Worm (Caenorhabditis elegans) whole organism, L2 larva: ENCODE measurements around the gene F56D5.5.
A peak's percentile ranks its signal among the peaks of the same experiment; 100 is the strongest.

Experiments used
- C34F6.9 ChIP-seq: fragments of 150-350 bp; optimal IDR thresholded peaks from 2 replicates; lab custom pipeline; 2014; ENCODE audit warnings: missing biosample characterization, missing genetic modification characterization
- R02D3.7 ChIP-seq: fragments of 150-350 bp; optimal IDR thresholded peaks from 2 replicates; lab custom pipeline; 2014; ENCODE audit warnings: missing biosample characterization, missing genetic modification characterization
- Y55F3AM.14 ChIP-seq: fragments of 200-800 bp; sonication (Bioruptor generic); optimal IDR thresholded peaks from 2 replicates; lab custom pipeline; 2018; ENCODE audit warnings: mild to moderate bottlenecking, missing genetic modification characterization, missing compliant biosample characterization
- ZK546.5 ChIP-seq: sonication (generic microtip); optimal IDR thresholded peaks from 2 replicates; lab custom pipeline; 2017; ENCODE audit warnings: missing biosample characterization, missing genetic modification characterization
- ama-1 ChIP-seq: fragments of 150-350 bp; optimal IDR thresholded peaks from 2 replicates; lab custom pipeline; 2018; ENCODE audit warnings: inconsistent platforms
- blmp-1 ChIP-seq: sonication (generic microtip); optimal IDR thresholded peaks from 2 replicates; lab custom pipeline; 2017; ENCODE audit warnings: missing genetic modification characterization, mild to moderate bottlenecking, missing compliant biosample characterization, antibody characterized with exemption, moderate library complexity; ENCODE audit not compliant: insufficient read depth
- ceh-16 ChIP-seq: fragments of 150-350 bp; optimal IDR thresholded peaks from 2 replicates; lab custom pipeline; 2014; ENCODE audit warnings: missing biosample characterization, missing genetic modification characterization
- dmd-4 ChIP-seq: sonication (generic microtip); optimal IDR thresholded peaks from 2 replicates; lab custom pipeline; 2017; ENCODE audit warnings: missing biosample characterization, missing genetic modification characterization
- egl-27 ChIP-seq: sonication (generic microtip); optimal IDR thresholded peaks from 3 replicates; lab custom pipeline; 2017; ENCODE audit warnings: missing biosample characterization, missing genetic modification reagents, missing genetic modification characterization
- elt-1 ChIP-seq: fragments of 150-350 bp; optimal IDR thresholded peaks from 2 replicates; lab custom pipeline; 2014; ENCODE audit warnings: missing biosample characterization, missing genetic modification characterization
- elt-3 ChIP-seq: sonication (generic microtip); optimal IDR thresholded peaks from 2 replicates; lab custom pipeline; 2017; ENCODE audit warnings: missing biosample characterization, missing genetic modification characterization
- fos-1 ChIP-seq: fragments of 150-350 bp; optimal IDR thresholded peaks from 2 replicates; lab custom pipeline; 2014; ENCODE audit warnings: missing biosample characterization, missing genetic modification characterization
- gmeb-1 ChIP-seq: fragments of 150-350 bp; optimal IDR thresholded peaks from 2 replicates; lab custom pipeline; 2014; ENCODE audit warnings: missing biosample characterization, missing genetic modification characterization
- lin-13 ChIP-seq: fragments of 150-350 bp; optimal IDR thresholded peaks from 2 replicates; lab custom pipeline; 2014; ENCODE audit warnings: missing biosample characterization, missing genetic modification reagents, missing genetic modification characterization
- lin-39 ChIP-seq: fragments of 150-350 bp; optimal IDR thresholded peaks from 2 replicates; lab custom pipeline; 2014; ENCODE audit warnings: missing biosample characterization, missing genetic modification reagents, missing genetic modification characterization
- lsy-2 ChIP-seq, 2 experiments: fragments of 150-350 bp in 1 of 2; sonication (generic microtip) in 1 of 2; optimal IDR thresholded peaks; 2 replicates each; lab custom pipeline; 2014 to 2017; ENCODE audit warnings: missing biosample characterization in 2 of 2, missing genetic modification characterization in 2 of 2
- mab-5 ChIP-seq: fragments of 150-350 bp; optimal IDR thresholded peaks from 2 replicates; lab custom pipeline; 2014; ENCODE audit warnings: missing biosample characterization, missing genetic modification characterization
- mbf-1 ChIP-seq: sonication (generic microtip); optimal IDR thresholded peaks from 2 replicates; lab custom pipeline; 2017; ENCODE audit warnings: missing biosample characterization, missing genetic modification characterization
- nhr-10 ChIP-seq: sonication (generic microtip); optimal IDR thresholded peaks from 2 replicates; lab custom pipeline; 2017; ENCODE audit warnings: missing biosample characterization, missing genetic modification characterization
- nhr-11 ChIP-seq: fragments of 150-350 bp; optimal IDR thresholded peaks from 2 replicates; lab custom pipeline; 2014; ENCODE audit warnings: missing biosample characterization, missing genetic modification characterization
- nhr-12 ChIP-seq: fragments of 150-350 bp; optimal IDR thresholded peaks from 2 replicates; lab custom pipeline; 2014; ENCODE audit warnings: missing biosample characterization, missing genetic modification characterization
- nhr-129 ChIP-seq: fragments of 150-350 bp; optimal IDR thresholded peaks from 2 replicates; lab custom pipeline; 2014; ENCODE audit warnings: missing biosample characterization, missing genetic modification characterization
- nhr-23 ChIP-seq: fragments of 150-350 bp; optimal IDR thresholded peaks from 2 replicates; lab custom pipeline; 2014; ENCODE audit warnings: missing biosample characterization, missing genetic modification reagents, missing genetic modification characterization
- nhr-237 ChIP-seq: fragments of 150-350 bp; optimal IDR thresholded peaks from 2 replicates; lab custom pipeline; 2014; ENCODE audit warnings: missing biosample characterization, missing genetic modification characterization
- nhr-6 ChIP-seq: fragments of 150-350 bp; optimal IDR thresholded peaks from 2 replicates; lab custom pipeline; 2014; ENCODE audit warnings: missing biosample characterization, missing genetic modification characterization
- nhr-77 ChIP-seq: fragments of 150-350 bp; optimal IDR thresholded peaks from 2 replicates; lab custom pipeline; 2014; ENCODE audit warnings: missing biosample characterization, missing genetic modification characterization
- peb-1 ChIP-seq: fragments of 150-350 bp; optimal IDR thresholded peaks from 2 replicates; lab custom pipeline; 2014; ENCODE audit warnings: missing biosample characterization, missing genetic modification characterization
- sma-3 ChIP-seq: sonication (generic microtip); optimal IDR thresholded peaks from 2 replicates; lab custom pipeline; 2016; ENCODE audit warnings: missing genetic modification reagents, missing genetic modification characterization, missing compliant biosample characterization
- sma-9 ChIP-seq, 2 experiments: fragments of 150-350 bp in 1 of 2; sonication (generic microtip) in 1 of 2; optimal IDR thresholded peaks; 2 replicates each; lab custom pipeline; 2014 to 2016; ENCODE audit warnings: missing genetic modification characterization in 2 of 2, mild to moderate bottlenecking in 1 of 2, missing biosample characterization in 1 of 2, missing compliant biosample characterization in 1 of 2, missing genetic modification reagents in 1 of 2, moderate library complexity in 1 of 2
- unc-39 ChIP-seq: fragments of 150-350 bp; optimal IDR thresholded peaks from 2 replicates; lab custom pipeline; 2014; ENCODE audit warnings: missing biosample characterization, missing genetic modification characterization
- unc-62 ChIP-seq: fragments of 150-350 bp; optimal IDR thresholded peaks from 2 replicates; lab custom pipeline; 2014; ENCODE audit warnings: missing biosample characterization, missing genetic modification reagents, missing genetic modification characterization
- zag-1 ChIP-seq: fragments of 150-350 bp; optimal IDR thresholded peaks from 2 replicates; lab custom pipeline; 2014; ENCODE audit warnings: missing biosample characterization, missing genetic modification characterization
- ztf-1 ChIP-seq: fragments of 200-800 bp; sonication (Bioruptor generic); conservative IDR thresholded peaks from 2 replicates; pipeline ENCODE4 v1.3.6; 2022; ENCODE audit warnings: missing genetic modification characterization, missing compliant biosample characterization
- ztf-11 ChIP-seq: sonication (generic microtip); optimal IDR thresholded peaks from 2 replicates; lab custom pipeline; 2017; ENCODE audit warnings: missing biosample characterization, missing genetic modification characterization
- ztf-4 ChIP-seq: fragments of 150-350 bp; optimal IDR thresholded peaks from 2 replicates; lab custom pipeline; 2014; ENCODE audit warnings: missing biosample characterization, missing genetic modification characterization

The F56D5.5 gene

DNA sequence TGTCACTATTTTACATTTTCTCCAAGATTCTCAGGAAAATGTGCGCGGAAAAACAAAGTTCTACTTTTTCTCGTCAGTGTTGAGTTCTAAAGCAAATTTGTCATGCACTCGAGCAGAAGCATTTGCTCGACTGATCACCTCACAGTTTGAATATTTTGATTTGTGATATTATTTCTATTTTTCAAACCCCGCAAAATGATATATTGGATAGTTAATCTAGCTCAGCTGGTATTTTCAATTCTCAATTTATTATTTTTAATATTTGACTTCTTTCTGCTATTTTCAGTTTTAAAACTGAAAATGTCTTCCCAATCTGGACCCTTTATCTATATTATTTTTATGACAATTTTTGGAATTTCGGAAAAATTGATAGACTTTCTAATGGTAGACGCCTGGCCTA, 15.2 kb upstream of the F56D5.5 start, which contains the start of gene srxa-2:
Gene srxa-2 (plus strand): TSS at position 301 of the 400 bp plus-strand sequence.
- no peak for TF ChIP-seq unc-39 (tag; lab: Kevin White, UChicago)
- no peak for TF ChIP-seq nhr-10 (tag; lab: Kevin White, UChicago)
- TF ChIP-seq elt-3 (tag; lab: Kevin White, UChicago): no peak
- no peak for TF ChIP-seq ZK546.5 (tag; lab: Kevin White, UChicago)
- TF ChIP-seq sma-3 (GFP tag; lab: Kevin White, UChicago): no peak
- no peak for TF ChIP-seq lin-39 (tag; lab: Kevin White, UChicago)
- no peak for TF ChIP-seq nhr-129 (tag; lab: Kevin White, UChicago)
- TF ChIP-seq Y55F3AM.14: no peak
- no peak for TF ChIP-seq ztf-1
- no peak for TF ChIP-seq ztf-11 (tag; lab: Kevin White, UChicago)

DNA sequence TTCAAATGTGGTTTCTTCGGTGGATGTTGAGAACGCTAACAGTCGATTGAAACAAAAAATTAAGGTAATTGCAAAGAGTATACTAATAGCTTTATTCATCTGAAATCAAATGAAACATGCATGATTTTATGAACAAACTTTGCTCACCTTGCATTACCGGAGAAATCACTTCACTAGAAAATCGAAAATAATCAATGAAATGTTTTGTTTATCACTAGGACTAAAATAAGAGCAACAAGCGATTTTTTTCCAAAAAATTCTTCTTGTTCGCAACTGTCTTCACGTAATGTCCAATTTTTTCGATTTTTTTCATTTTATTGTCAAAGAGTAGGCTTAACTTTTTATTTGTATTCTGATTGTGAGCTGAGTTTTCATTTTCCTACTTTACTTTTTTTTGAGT, 14.5 kb upstream of the F56D5.5 start, which contains the start of gene F56D5.9:
Gene F56D5.9 (minus strand): TSS at position 101 of the 400 bp plus-strand sequence.
- TF ChIP-seq egl-27 (tag; lab: Kevin White, UChicago): no peak
- no peak for TF ChIP-seq Y55F3AM.14
- TF ChIP-seq fos-1 (tag; lab: Kevin White, UChicago): no peak
- no peak for TF ChIP-seq elt-3 (tag; lab: Kevin White, UChicago)
- TF ChIP-seq dmd-4 (tag; lab: Kevin White, UChicago): no peak
- no peak for TF ChIP-seq R02D3.7 (tag; lab: Kevin White, UChicago)
- TF ChIP-seq nhr-6: no peak
- TF ChIP-seq ceh-16 (tag; lab: Kevin White, UChicago): no peak
- no peak for TF ChIP-seq ztf-1
- no peak for TF ChIP-seq C34F6.9 (tag; lab: Kevin White, UChicago)
- no peak for TF ChIP-seq ztf-4
- no peak for TF ChIP-seq nhr-77 (tag; lab: Kevin White, UChicago)
- TF ChIP-seq ama-1 (lab: Kevin White, UChicago): no peak

DNA sequence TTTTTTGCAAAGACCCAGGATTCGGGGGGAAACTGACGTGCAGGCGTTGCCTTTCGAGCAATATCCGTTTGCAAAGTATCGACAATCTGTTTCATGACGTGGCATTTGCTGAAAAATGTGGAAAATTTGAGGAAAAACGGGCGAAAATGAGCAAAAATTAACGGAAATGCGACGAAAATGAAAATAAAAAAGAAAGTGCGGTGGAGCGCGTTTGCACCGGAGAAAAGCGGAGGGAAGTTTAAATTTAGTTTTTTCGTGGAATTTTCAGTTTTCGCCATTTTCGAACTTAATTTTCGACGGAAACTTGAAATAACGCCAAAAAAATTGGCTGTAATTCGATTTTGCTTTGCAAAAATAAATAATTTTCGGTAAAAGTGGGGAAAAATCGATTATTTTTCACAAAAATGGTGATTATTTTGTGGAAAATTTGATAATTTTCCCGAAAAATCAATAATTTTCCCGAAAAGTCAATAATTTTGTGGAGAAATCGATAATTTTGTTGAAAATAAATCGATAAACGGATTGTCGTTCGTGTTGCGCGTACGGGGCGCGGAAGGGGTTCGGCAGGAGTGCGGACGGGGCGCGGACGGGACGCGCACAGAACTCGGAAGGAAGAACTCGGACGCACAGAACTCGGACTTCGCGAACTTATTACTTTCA, 4.0 kb downstream of the F56D5.5 start:
- no peak for TF ChIP-seq nhr-11 (tag; lab: Kevin White, UChicago)
- peak in 1 of 2 experiments; percentile 9 for TF ChIP-seq lsy-2 (tag; optimal IDR thresholded peaks at IDR 0.05; lab: Kevin White, UChicago)
- TF ChIP-seq C34F6.9 (tag; lab: Kevin White, UChicago): peak; percentile 14
- TF ChIP-seq gmeb-1 (tag; lab: Kevin White, UChicago): peak; percentile 88

DNA sequence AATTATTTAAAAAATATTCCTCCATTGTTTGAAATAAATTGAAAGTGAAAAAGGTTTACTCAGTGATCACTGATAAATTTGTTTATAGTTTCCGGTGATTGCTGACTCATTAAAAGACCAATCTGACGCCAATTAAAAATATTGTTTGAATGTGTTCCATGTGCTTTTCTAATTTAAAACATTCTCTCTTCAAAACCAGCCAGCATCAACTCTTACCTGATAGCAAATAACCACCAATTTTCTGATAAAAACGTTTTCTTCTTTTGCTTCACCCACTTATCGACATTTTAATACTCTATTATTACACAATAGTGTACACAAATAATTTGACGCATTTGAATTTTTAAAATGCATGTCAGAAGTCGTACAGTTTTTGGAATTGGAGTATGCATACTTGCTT, 6.2 kb downstream of the F56D5.5 start, which contains the start of gene F56D5.6:
Gene F56D5.6 (plus strand): TSS at position 208 of the 400 bp plus-strand sequence.
- TF ChIP-seq fos-1 (tag; lab: Kevin White, UChicago) (peak; percentile 73), sma-9 (GFP tag; optimal IDR thresholded peaks at IDR 0.05; lab: Kevin White, UChicago) (peak; percentile 34), sma-9 (tag; optimal IDR thresholded peaks at IDR 0.05; lab: Kevin White, UChicago) (no peak), mbf-1 (tag; lab: Kevin White, UChicago) (no peak), lsy-2 (tag; optimal IDR thresholded peaks at IDR 0.05; lab: Kevin White, UChicago) (no peak), R02D3.7 (tag; lab: Kevin White, UChicago) (no peak), nhr-237 (tag; lab: Kevin White, UChicago) (no peak), mab-5 (tag; lab: Kevin White, UChicago) (no peak), lin-13 (no peak), gmeb-1 (tag; lab: Kevin White, UChicago) (peak; percentile 9)

DNA sequence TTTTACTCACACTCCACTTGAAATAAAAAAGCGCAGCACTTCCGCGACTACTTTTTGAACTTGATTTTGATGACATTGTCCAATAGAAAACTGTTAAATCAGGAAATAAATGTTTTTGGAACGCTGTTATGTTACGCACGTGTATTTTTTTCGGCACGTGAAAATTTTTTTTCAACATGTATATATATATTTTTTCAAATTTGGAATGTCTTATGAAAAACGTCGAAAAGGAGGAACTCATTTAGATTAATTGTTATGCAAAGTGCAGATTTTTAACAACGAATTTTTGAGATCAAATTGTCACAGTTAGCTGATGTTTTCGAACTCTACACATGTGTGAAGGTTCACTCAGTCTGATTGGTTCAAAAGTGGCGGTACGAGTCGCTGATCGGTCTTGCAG, 9.4 kb downstream of the F56D5.5 start, which contains the start of gene F56D5.2:
Gene F56D5.2 (minus strand): TSS at position 101 of the 400 bp plus-strand sequence.
- TF ChIP-seq C34F6.9 (tag; lab: Kevin White, UChicago): no peak
- TF ChIP-seq, all 48 proteins: peak for 0

DNA sequence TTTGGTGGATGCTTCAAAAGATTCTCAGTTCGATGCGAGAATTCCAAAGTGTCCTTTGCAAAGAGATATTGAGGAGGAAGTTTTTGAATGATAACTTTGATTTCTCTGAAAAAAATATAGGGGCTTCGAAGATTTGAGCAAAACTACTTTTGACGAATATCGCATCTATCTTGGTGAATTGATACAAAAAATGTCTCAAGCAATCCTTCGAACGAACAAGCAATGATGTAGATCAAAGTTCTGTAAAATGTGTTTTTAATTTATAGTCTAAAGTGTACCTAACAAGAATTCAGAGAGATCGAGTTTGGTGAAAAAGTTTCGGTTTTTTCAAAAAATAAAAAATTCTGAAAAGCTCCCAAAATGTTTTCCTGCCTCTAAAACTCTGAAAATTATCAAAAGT, 10.6 kb downstream of the F56D5.5 start, which contains the start of gene F56D5.3:
Gene F56D5.3 (plus strand): TSS at position 301 of the 400 bp plus-strand sequence.
- no peak for TF ChIP-seq C34F6.9 (tag; lab: Kevin White, UChicago)
- TF ChIP-seq nhr-12: no peak
- no peak for TF ChIP-seq nhr-6
- no peak for TF ChIP-seq unc-62 (GFP tag; lab: Kevin White, UChicago)
- TF ChIP-seq ztf-11 (tag; lab: Kevin White, UChicago): no peak
- TF ChIP-seq sma-3 (GFP tag; lab: Kevin White, UChicago): no peak
- TF ChIP-seq peb-1 (tag; lab: Kevin White, UChicago): no peak
- TF ChIP-seq nhr-77 (tag; lab: Kevin White, UChicago): no peak
- no peak for TF ChIP-seq unc-39 (tag; lab: Kevin White, UChicago)
- TF ChIP-seq elt-1 (tag; lab: Kevin White, UChicago): no peak
- no peak for TF ChIP-seq zag-1 (tag; lab: Kevin White, UChicago)
- TF ChIP-seq nhr-23 (tag; lab: Kevin White, UChicago): no peak
- TF ChIP-seq blmp-1: no peak
- TF ChIP-seq fos-1 (tag; lab: Kevin White, UChicago): no peak
